Worm (Caenorhabditis elegans): ENCODE data around the gene T10H4.4.

DNA sequence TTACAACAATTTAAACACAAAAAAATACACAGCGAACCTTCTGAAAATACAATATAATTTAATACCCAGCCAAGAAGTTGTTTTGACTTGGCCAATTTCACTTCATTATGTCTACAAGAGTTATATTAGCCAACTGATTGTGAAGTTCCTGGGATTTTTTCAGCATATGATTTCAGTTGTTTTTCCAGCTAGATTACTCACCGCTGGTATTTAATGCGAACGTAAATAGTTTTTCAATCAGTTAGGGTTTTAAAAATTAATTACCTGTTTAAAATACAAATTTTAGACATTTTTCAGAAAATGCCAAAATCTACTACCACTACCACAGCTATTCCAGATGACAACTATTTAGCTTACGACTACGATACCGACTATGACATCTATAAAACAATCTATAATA is 46.5 kb downstream of the T10H4.4 start, which contains the start of gene srw-14:
- TF ChIP-seq fos-1 (tag; optimal IDR thresholded peaks at IDR 0.05), result no peak
- no peak for TF ChIP-seq ceh-82 (tag; optimal IDR thresholded peaks at IDR 0.05)
- TF ChIP-seq unc-62 (GFP tag; optimal IDR thresholded peaks at IDR 0.05), result no peak
- no peak for TF ChIP-seq fkh-10 (GFP tag; optimal IDR thresholded peaks at IDR 0.05)
- TF ChIP-seq egl-13 (tag; optimal IDR thresholded peaks at IDR 0.05), result no peak
- TF ChIP-seq nhr-28 (tag; optimal IDR thresholded peaks at IDR 0.05), result no peak
- no peak for TF ChIP-seq unc-130 (tag; optimal IDR thresholded peaks at IDR 0.05)
- no peak for TF ChIP-seq mep-1 (tag; optimal IDR thresholded peaks at IDR 0.05)
- TF ChIP-seq lsy-2 (tag; optimal IDR thresholded peaks at IDR 0.05), result no peak
- no peak for TF ChIP-seq ama-1 (optimal IDR thresholded peaks at IDR 0.05)
- TF ChIP-seq sup-37 (GFP tag; optimal IDR thresholded peaks at IDR 0.05), result no peak
- TF ChIP-seq nhr-11 (tag; optimal IDR thresholded peaks at IDR 0.05), result no peak
- no peak for TF ChIP-seq ceh-8 (GFP tag; optimal IDR thresholded peaks at IDR 0.05)

Data from whole organism, L1 larva.